Fruit fly (Drosophila melanogaster) whole organism, embryonic: ENCODE data around the gene CG43779.

ENCODE experiments used
- B-H2 ChIP-seq: fragments of 200-800 bp; sonication (Bioruptor generic); optimal IDR thresholded peaks from 2 replicates; lab custom pipeline; 2018; ENCODE audit warnings: missing biosample characterization, mild to moderate bottlenecking, missing genetic modification characterization
- Bgb ChIP-seq: fragments of 200-800 bp; sonication (Bioruptor generic); IDR thresholded peaks from 2 replicates; pipeline ENCODE4 v1.3.6; 2022; ENCODE audit warnings: missing biosample characterization, missing genetic modification characterization; ENCODE audit not compliant: partially characterized antibody
- CG10543 ChIP-seq: fragments of 200-800 bp; sonication (Bioruptor generic); optimal IDR thresholded peaks from 3 replicates; lab custom pipeline; 2017; ENCODE audit warnings: missing biosample characterization, mild to moderate bottlenecking, missing genetic modification characterization, moderate library complexity
- CG11093 ChIP-seq: fragments of 200-800 bp; sonication (Bioruptor generic); IDR thresholded peaks from 3 replicates; pipeline ENCODE4 v1.3.6; 2022; ENCODE audit warnings: missing biosample characterization, missing genetic modification characterization
- CG11247 ChIP-seq: fragments of 200-800 bp; sonication (Bioruptor generic); IDR thresholded peaks from 2 replicates; pipeline ENCODE4 v1.3.6; 2022; ENCODE audit warnings: missing biosample characterization, missing genetic modification characterization
- CG13894 ChIP-seq: fragments of 200-800 bp; sonication (Bioruptor generic); optimal IDR thresholded peaks from 3 replicates; lab custom pipeline; 2018; ENCODE audit warnings: missing biosample characterization, mild to moderate bottlenecking, missing genetic modification characterization, moderate library complexity
- CG14050 ChIP-seq: fragments of 200-800 bp; sonication (Bioruptor generic); IDR thresholded peaks from 3 replicates; pipeline ENCODE4 v1.3.6; 2022; ENCODE audit warnings: missing biosample characterization, missing genetic modification characterization
- CG14441 ChIP-seq: fragments of 200-800 bp; sonication (Bioruptor generic); IDR thresholded peaks from 2 replicates; pipeline ENCODE4 v1.3.6; 2022; ENCODE audit warnings: missing biosample characterization, missing genetic modification characterization
- CG14667 ChIP-seq: fragments of 200-800 bp; sonication (Bioruptor generic); IDR thresholded peaks from 2 replicates; pipeline ENCODE4 v1.3.6; 2022; ENCODE audit warnings: missing biosample characterization, missing genetic modification characterization
- CG16815 ChIP-seq: fragments of 200-800 bp; sonication (Bioruptor generic); optimal IDR thresholded peaks from 3 replicates; lab custom pipeline; 2017; ENCODE audit warnings: missing biosample characterization, mild to moderate bottlenecking, missing genetic modification characterization
- CG2129 ChIP-seq: fragments of 200-800 bp; sonication (Bioruptor generic); IDR thresholded peaks from 2 replicates; pipeline ENCODE4 v1.3.6; 2022; ENCODE audit warnings: missing biosample characterization, missing genetic modification characterization; ENCODE audit not compliant: partially characterized antibody
- CG3163 ChIP-seq: fragments of 200-800 bp; sonication (Bioruptor generic); optimal IDR thresholded peaks from 3 replicates; lab custom pipeline; 2016; ENCODE audit warnings: missing biosample characterization, missing genetic modification characterization
- CG4424 ChIP-seq: fragments of 200-800 bp; sonication (Bioruptor generic); optimal IDR thresholded peaks from 3 replicates; lab custom pipeline; 2016; ENCODE audit warnings: missing biosample characterization, missing genetic modification characterization
- CG5245 ChIP-seq: fragments of 200-800 bp; sonication (Bioruptor generic); optimal IDR thresholded peaks from 3 replicates; lab custom pipeline; 2016; ENCODE audit warnings: missing biosample characterization, missing genetic modification characterization
- CG7839 ChIP-seq: fragments of 200-800 bp; sonication (Bioruptor generic); optimal IDR thresholded peaks from 3 replicates; lab custom pipeline; 2018; ENCODE audit warnings: missing biosample characterization, mild to moderate bottlenecking, missing genetic modification characterization, moderate library complexity
- CG8281 ChIP-seq: fragments of 200-800 bp; sonication (Bioruptor generic); optimal IDR thresholded peaks from 2 replicates; lab custom pipeline; 2018; ENCODE audit warnings: missing biosample characterization, mild to moderate bottlenecking, missing genetic modification characterization, moderate library complexity
- CG9817 ChIP-seq: fragments of 200-800 bp; sonication (Bioruptor generic); optimal IDR thresholded peaks from 2 replicates; lab custom pipeline; 2018; ENCODE audit warnings: missing biosample characterization, mild to moderate bottlenecking, missing genetic modification characterization, moderate library complexity
- Dip2 ChIP-seq: fragments of 200-800 bp; sonication (Bioruptor generic); IDR thresholded peaks from 2 replicates; pipeline ENCODE4 v1.3.6; 2022; ENCODE audit warnings: missing biosample characterization, missing genetic modification characterization
- Hmr ChIP-seq: fragments of 200-800 bp; sonication (Bioruptor generic); optimal IDR thresholded peaks from 3 replicates; lab custom pipeline; 2017; ENCODE audit warnings: mild to moderate bottlenecking, missing biosample characterization, missing genetic modification reagents, missing genetic modification characterization
- Kr ChIP-seq: fragments of 200-800 bp; sonication (Bioruptor generic); optimal IDR thresholded peaks from 2 replicates; lab custom pipeline; 2017; ENCODE audit warnings: missing biosample characterization, mild to moderate bottlenecking, missing genetic modification characterization
- Lhr ChIP-seq: fragments of 200-800 bp; sonication (Bioruptor generic); optimal IDR thresholded peaks from 3 replicates; lab custom pipeline; 2017; ENCODE audit warnings: mild to moderate bottlenecking, missing biosample characterization, missing genetic modification reagents, missing genetic modification characterization
- MESR4 ChIP-seq: fragments of 200-800 bp; sonication (Bioruptor generic); optimal IDR thresholded peaks from 2 replicates; lab custom pipeline; 2018; ENCODE audit warnings: missing biosample characterization, mild to moderate bottlenecking, missing genetic modification characterization, moderate library complexity
- Max ChIP-seq: fragments of 200-800 bp; sonication (Bioruptor generic); optimal IDR thresholded peaks from 2 replicates; lab custom pipeline; 2016; ENCODE audit warnings: missing biosample characterization, mild to moderate bottlenecking, missing genetic modification characterization
- Scr ChIP-seq: fragments of 200-800 bp; sonication (Bioruptor generic); IDR thresholded peaks from 2 replicates; pipeline ENCODE4 v1.3.6; 2022; ENCODE audit warnings: missing biosample characterization, missing genetic modification characterization; ENCODE audit not compliant: partially characterized antibody
- Taf1 ChIP-seq: fragments of 200-800 bp; sonication (Bioruptor generic); IDR thresholded peaks from 2 replicates; pipeline ENCODE4 v1.3.6; 2022; ENCODE audit warnings: missing biosample characterization, missing genetic modification characterization
- aop ChIP-seq: fragments of 200-800 bp; sonication (Bioruptor generic); IDR thresholded peaks from 2 replicates; pipeline ENCODE4 v1.3.6; 2022; ENCODE audit warnings: missing biosample characterization, missing genetic modification characterization
- croc ChIP-seq: fragments of 200-800 bp; sonication (Bioruptor generic); conservative IDR thresholded peaks from 3 replicates; pipeline ENCODE4 v1.3.6; 2022; ENCODE audit warnings: missing biosample characterization, missing genetic modification characterization
- ems ChIP-seq: fragments of 200-800 bp; sonication (Bioruptor generic); optimal IDR thresholded peaks from 3 replicates; lab custom pipeline; 2016; ENCODE audit warnings: missing biosample characterization, missing genetic modification characterization
- esg ChIP-seq: fragments of 200-800 bp; sonication (Bioruptor generic); conservative IDR thresholded peaks from 2 replicates; pipeline ENCODE4 v1.3.6; 2022; ENCODE audit warnings: missing biosample characterization, missing genetic modification characterization
- grau ChIP-seq: fragments of 200-800 bp; optimal IDR thresholded peaks from 3 replicates; lab custom pipeline; 2019; ENCODE audit warnings: missing biosample characterization, mild to moderate bottlenecking, missing genetic modification characterization, moderate library complexity
- ham ChIP-seq: fragments of 200-800 bp; sonication (Bioruptor generic); IDR thresholded peaks from 2 replicates; pipeline ENCODE4 v1.3.6; 2022; ENCODE audit warnings: missing biosample characterization, missing genetic modification characterization
- ind ChIP-seq: fragments of 200-800 bp; sonication (Bioruptor generic); optimal IDR thresholded peaks from 3 replicates; lab custom pipeline; 2016; ENCODE audit warnings: missing biosample characterization, missing genetic modification characterization
- inv ChIP-seq: fragments of 200-800 bp; sonication (Bioruptor generic); IDR thresholded peaks from 2 replicates; pipeline ENCODE4 v1.3.6; 2022; ENCODE audit warnings: missing biosample characterization, missing genetic modification characterization; ENCODE audit not compliant: partially characterized antibody
- jumu ChIP-seq: fragments of 200-800 bp; sonication (Bioruptor generic); optimal IDR thresholded peaks from 3 replicates; lab custom pipeline; 2016; ENCODE audit warnings: missing biosample characterization, missing genetic modification characterization
- lbe ChIP-seq: fragments of 200-800 bp; sonication (Bioruptor generic); optimal IDR thresholded peaks from 2 replicates; lab custom pipeline; 2016; ENCODE audit warnings: missing biosample characterization, mild to moderate bottlenecking, missing genetic modification characterization
- lmd ChIP-seq: fragments of 200-800 bp; sonication (Bioruptor generic); IDR thresholded peaks from 2 replicates; pipeline ENCODE4 v1.3.6; 2022; ENCODE audit warnings: missing biosample characterization, missing genetic modification characterization
- pnt ChIP-seq: fragments of 200-800 bp; sonication (Bioruptor generic); optimal IDR thresholded peaks from 3 replicates; lab custom pipeline; 2016; ENCODE audit warnings: missing biosample characterization, missing genetic modification characterization
- pum ChIP-seq: fragments of 200-800 bp; sonication (Bioruptor generic); optimal IDR thresholded peaks from 2 replicates; lab custom pipeline; 2016; ENCODE audit warnings: missing biosample characterization, missing genetic modification characterization
- row ChIP-seq: fragments of 200-800 bp; sonication (Bioruptor generic); IDR thresholded peaks from 3 replicates; pipeline ENCODE4 v1.3.6; 2022; ENCODE audit warnings: missing biosample characterization, missing genetic modification characterization
- sisA ChIP-seq: fragments of 200-800 bp; sonication (Bioruptor generic); IDR thresholded peaks from 2 replicates; pipeline ENCODE4 v1.3.6; 2022; ENCODE audit warnings: missing biosample characterization, missing genetic modification characterization
- tio ChIP-seq: fragments of 200-800 bp; sonication (Bioruptor generic); optimal IDR thresholded peaks from 2 replicates; lab custom pipeline; 2017; ENCODE audit warnings: missing biosample characterization, missing genetic modification characterization, inconsistent platforms
- wdn ChIP-seq: fragments of 200-800 bp; sonication (Bioruptor generic); IDR thresholded peaks from 2 replicates; pipeline ENCODE4 v1.3.6; 2022; ENCODE audit warnings: missing biosample characterization, missing genetic modification characterization
- wek ChIP-seq: fragments of 200-800 bp; sonication (Bioruptor generic); optimal IDR thresholded peaks from 3 replicates; lab custom pipeline; 2018; ENCODE audit warnings: missing biosample characterization, mild to moderate bottlenecking, missing genetic modification characterization, moderate library complexity
- zen ChIP-seq: fragments of 200-800 bp; sonication (Bioruptor generic); optimal IDR thresholded peaks from 3 replicates; lab custom pipeline; 2018; ENCODE audit warnings: missing biosample characterization, mild to moderate bottlenecking, missing genetic modification characterization, moderate library complexity
- zfh2 ChIP-seq: fragments of 200-800 bp; sonication (Bioruptor generic); optimal IDR thresholded peaks from 2 replicates; lab custom pipeline; 2016; ENCODE audit warnings: missing biosample characterization, missing genetic modification characterization

Gene CG43779

DNA sequence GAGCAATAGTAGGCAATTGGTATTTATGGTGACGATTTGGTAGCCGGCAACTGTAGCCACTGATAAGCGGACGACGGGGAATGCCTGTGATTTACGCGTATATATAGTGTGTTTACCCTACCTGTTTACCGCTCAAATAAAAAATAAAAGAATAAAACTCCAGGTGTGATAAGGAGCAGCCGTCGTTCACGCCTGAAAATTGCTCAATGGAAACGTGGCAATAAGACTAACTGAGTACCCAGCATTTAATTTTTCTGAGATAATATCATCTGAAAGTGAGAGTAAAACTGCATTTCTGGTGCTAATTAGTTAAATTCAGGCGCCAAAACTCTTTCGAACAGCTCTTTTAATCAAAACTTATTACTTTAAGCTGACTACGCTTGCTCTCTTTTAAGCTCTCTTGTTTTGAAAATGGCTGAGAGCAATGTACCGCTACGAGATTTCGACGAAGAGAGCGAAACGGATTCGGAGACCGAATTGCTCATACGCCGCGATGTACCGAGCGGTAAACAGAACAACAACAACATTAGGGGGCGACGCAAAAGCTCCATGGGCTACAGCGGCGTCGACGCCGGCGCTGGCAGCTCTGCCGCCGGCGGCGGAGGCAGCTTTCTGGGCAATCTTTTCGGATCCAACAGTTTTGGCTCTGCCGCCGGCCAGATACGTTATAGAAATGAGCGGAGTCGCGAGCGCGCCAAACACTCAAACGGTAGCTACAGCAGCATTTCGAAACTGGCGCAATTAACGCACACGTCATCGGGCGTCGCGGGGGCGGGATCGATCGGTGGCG lies 16.1 kb downstream of the CG43779 start (continued):
- no peak for TF ChIP-seq pum (GFP tag; lab: Kevin White, UChicago)
- peak; percentile 98 for TF ChIP-seq CG3163 (GFP tag; lab: Kevin White, UChicago)
- peak; percentile 4 for TF ChIP-seq MESR4
- TF ChIP-seq zen, result no peak
- peak; percentile 53 for TF ChIP-seq Max
- no peak for TF ChIP-seq ham (GFP tag; lab: Robert Waterston, UW)
- peak; percentile 38 for TF ChIP-seq Lhr (GFP tag; lab: Kevin White, UChicago)
- TF ChIP-seq CG2129, result no peak
- TF ChIP-seq CG5245 (GFP tag; lab: Kevin White, UChicago), result no peak
- TF ChIP-seq Bgb (GFP tag; lab: Robert Waterston, UW), result peak; percentile 73; the same call in 1 of the 2 replicates
- TF ChIP-seq CG4424 (GFP tag; lab: Kevin White, UChicago), result no peak
- no peak for TF ChIP-seq jumu (GFP tag; lab: Kevin White, UChicago)
- peak; percentile 86 for TF ChIP-seq CG10543
- no peak for TF ChIP-seq Taf1
- 0 out of 2 replicates have a peak, but pooled peaks have one; percentile 17 for TF ChIP-seq CG11247 (GFP tag; lab: Robert Waterston, UW)
- peak; percentile 10; the same call in 1 of the 2 replicates for TF ChIP-seq CG14441 (GFP tag; lab: Robert Waterston, UW)
- peak; percentile 69 for TF ChIP-seq grau
- TF ChIP-seq inv, result peak; percentile 29; the same call in 1 of the 2 replicates
- TF ChIP-seq wdn (GFP tag; lab: Robert Waterston, UW), result peak; percentile 72
- TF ChIP-seq ind, result no peak
- TF ChIP-seq CG9817 (tag; lab: Kevin White, UChicago), result peak; percentile 54
- peak; percentile 12; the same call in 1 of the 2 replicates for TF ChIP-seq lmd
- no peak for TF ChIP-seq zfh2
- no peak for TF ChIP-seq esg
- no peak for TF ChIP-seq Dip2 (GFP tag; lab: Robert Waterston, UW)
- peak; percentile 72 for TF ChIP-seq CG7839
- TF ChIP-seq croc (GFP tag; lab: Robert Waterston, UW), result no peak
- TF ChIP-seq row (GFP tag; lab: Robert Waterston, UW), result no peak; the same call in 2 of the 3 replicates
- no peak for TF ChIP-seq aop (GFP tag; lab: Robert Waterston, UW)
- TF ChIP-seq pnt (GFP tag; lab: Kevin White, UChicago), result no peak
- TF ChIP-seq CG16815 (GFP tag; lab: Kevin White, UChicago), result no peak
- peak; percentile 90 for TF ChIP-seq wek (GFP tag; lab: Kevin White, UChicago)
- TF ChIP-seq tio (GFP tag; lab: Kevin White, UChicago), result no peak
- peak; percentile 29 for TF ChIP-seq lbe (GFP tag; lab: Kevin White, UChicago)
- peak; percentile 29 for TF ChIP-seq ems (GFP tag; lab: Kevin White, UChicago)
- no peak for TF ChIP-seq CG11093 (GFP tag; lab: Robert Waterston, UW)
- peak; percentile 84 for TF ChIP-seq B-H2
- TF ChIP-seq Kr, result peak; percentile 18
- TF ChIP-seq Scr (GFP tag; lab: Robert Waterston, UW), result peak; percentile 50
- peak; percentile 69 for TF ChIP-seq CG8281 (tag; lab: Kevin White, UChicago)
- TF ChIP-seq CG13894 (tag; lab: Kevin White, UChicago), result peak; percentile 88
- no peak for TF ChIP-seq CG14667 (GFP tag; lab: Robert Waterston, UW)
- TF ChIP-seq CG14050, result peak; percentile 37; the same call in 1 of the 3 replicates
- TF ChIP-seq sisA (GFP tag; lab: Robert Waterston, UW), result no peak
- peak; percentile 91 for TF ChIP-seq Hmr (GFP tag; lab: Kevin White, UChicago)
